Worm (Caenorhabditis elegans) whole organism, young adult: ENCODE results near the gene let-767.
A peak's percentile ranks its signal among the peaks of the same experiment; 100 is the strongest.

Source experiments
- F22D6.2 ChIP-seq: sonication (generic microtip); optimal IDR thresholded peaks from 2 replicates; lab custom pipeline; 2016; ENCODE audit warnings: mild to moderate bottlenecking, missing genetic modification characterization, missing compliant biosample characterization
- F23B12.7 ChIP-seq: sonication (generic microtip); optimal IDR thresholded peaks from 2 replicates; lab custom pipeline; 2017; ENCODE audit warnings: missing genetic modification characterization, mild to moderate bottlenecking, missing compliant biosample characterization, antibody characterized with exemption, moderate library complexity; ENCODE audit not compliant: insufficient read depth
- F39B2.1 ChIP-seq: fragments of 200-800 bp; sonication (Bioruptor generic); IDR thresholded peaks from 2 replicates; pipeline ENCODE4 v1.3.6; 2022; ENCODE audit warnings: missing genetic modification reagents, missing genetic modification characterization, missing compliant biosample characterization
- F52B5.7 ChIP-seq: sonication (generic microtip); optimal IDR thresholded peaks from 2 replicates; lab custom pipeline; 2016; ENCODE audit warnings: mild to moderate bottlenecking, missing genetic modification characterization, missing compliant biosample characterization
- K12H6.12 ChIP-seq: fragments of 200-800 bp; sonication (Bioruptor generic); optimal IDR thresholded peaks from 2 replicates; lab custom pipeline; 2018; ENCODE audit warnings: mild to moderate bottlenecking, missing genetic modification characterization, missing compliant biosample characterization
- ZK185.1 ChIP-seq: sonication (generic microtip); optimal IDR thresholded peaks from 2 replicates; lab custom pipeline; 2016; ENCODE audit warnings: mild to moderate bottlenecking, missing genetic modification characterization, missing compliant biosample characterization; ENCODE audit not compliant: poor library complexity, severe bottlenecking
- attf-6 ChIP-seq: fragments of 200-800 bp; sonication (Bioruptor generic); IDR thresholded peaks from 2 replicates; pipeline ENCODE4 v1.3.6; 2022; ENCODE audit warnings: missing genetic modification reagents, missing genetic modification characterization, missing compliant biosample characterization
- cebp-1 ChIP-seq, 2 experiments: fragments of 200-800 bp in 1 of 2; sonication (Bioruptor generic) in 1 of 2; sonication (generic microtip) in 1 of 2; IDR thresholded peaks in 1 of 2; optimal IDR thresholded peaks in 1 of 2; 2 replicates each; pipeline versions ENCODE4 v1.3.6 to Lab custom; 2017 to 2022; ENCODE audit warnings: missing compliant biosample characterization in 2 of 2, missing genetic modification characterization in 2 of 2, mild to moderate bottlenecking in 1 of 2, missing genetic modification reagents in 1 of 2, moderate library complexity in 1 of 2
- ceh-100 ChIP-seq: fragments of 200-800 bp; sonication (Bioruptor generic); IDR thresholded peaks from 2 replicates; pipeline ENCODE4 v1.3.6; 2022; ENCODE audit warnings: missing genetic modification reagents, missing genetic modification characterization, missing compliant biosample characterization
- ceh-79 ChIP-seq: sonication (generic microtip); optimal IDR thresholded peaks from 2 replicates; lab custom pipeline; 2017; ENCODE audit warnings: mild to moderate bottlenecking, missing genetic modification characterization, missing compliant biosample characterization
- chd-7 ChIP-seq: sonication (generic microtip); optimal IDR thresholded peaks from 2 replicates; lab custom pipeline; 2016; ENCODE audit warnings: mild to moderate bottlenecking, missing genetic modification characterization, moderate library complexity, missing compliant biosample characterization
- die-1 ChIP-seq: sonication (generic microtip); optimal IDR thresholded peaks from 2 replicates; lab custom pipeline; 2016; ENCODE audit warnings: missing genotype, mild to moderate bottlenecking, missing genetic modification characterization, missing compliant biosample characterization
- dox-1 ChIP-seq: fragments of 200-800 bp; sonication (Bioruptor generic); IDR thresholded peaks from 2 replicates; pipeline ENCODE4 v1.3.6; 2022; ENCODE audit warnings: missing genetic modification reagents, missing genetic modification characterization, missing compliant biosample characterization
- dpff-1 ChIP-seq: sonication (generic microtip); optimal IDR thresholded peaks from 2 replicates; lab custom pipeline; 2017; ENCODE audit warnings: mild to moderate bottlenecking, missing genetic modification characterization, missing compliant biosample characterization
- dpl-1 ChIP-seq: fragments of 150-350 bp; optimal IDR thresholded peaks from 2 replicates; lab custom pipeline; 2014; ENCODE audit warnings: missing biosample characterization, missing genetic modification reagents, missing genetic modification characterization
- hlh-12 ChIP-seq: sonication (generic microtip); optimal IDR thresholded peaks from 2 replicates; lab custom pipeline; 2016; ENCODE audit warnings: missing genetic modification characterization, missing compliant biosample characterization
- hsf-1 ChIP-seq: fragments of 200-800 bp; sonication (Bioruptor generic); IDR thresholded peaks from 2 replicates; pipeline ENCODE4 v1.3.6; 2022; ENCODE audit warnings: missing genetic modification reagents, missing genetic modification characterization, missing compliant biosample characterization
- let-607 ChIP-seq, 2 experiments: fragments of 200-800 bp in 1 of 2; sonication (Bioruptor generic) in 1 of 2; sonication (generic microtip) in 1 of 2; optimal IDR thresholded peaks; 2 replicates each; lab custom pipeline; 2016 to 2018; ENCODE audit warnings: mild to moderate bottlenecking in 2 of 2, missing compliant biosample characterization in 2 of 2, missing genetic modification characterization in 2 of 2, moderate library complexity in 2 of 2, missing genotype in 1 of 2
- lin-26 ChIP-seq: fragments of 200-800 bp; sonication (Bioruptor generic); IDR thresholded peaks from 2 replicates; pipeline ENCODE4 v1.3.6; 2022; ENCODE audit warnings: missing genetic modification reagents, missing genetic modification characterization, missing compliant biosample characterization
- lin-35 ChIP-seq, 3 experiments: fragments of 150-350 bp in 2 of 3; sonication (generic microtip) in 1 of 3; optimal IDR thresholded peaks; 2 replicates each; lab custom pipeline; 2014 to 2018; ENCODE audit warnings: missing biosample characterization in 3 of 3, missing genetic modification characterization in 3 of 3, missing genetic modification reagents in 3 of 3
- lin-54 ChIP-seq: fragments of 200-800 bp; sonication (Bioruptor generic); optimal IDR thresholded peaks from 2 replicates; lab custom pipeline; 2018; ENCODE audit warnings: mild to moderate bottlenecking, missing genetic modification characterization, missing compliant biosample characterization
- lir-1 ChIP-seq: fragments of 200-800 bp; sonication (Bioruptor generic); conservative IDR thresholded peaks from 2 replicates; pipeline ENCODE4 v1.3.6; 2022; ENCODE audit warnings: missing genetic modification reagents, missing genetic modification characterization, missing compliant biosample characterization
- madf-6 ChIP-seq: fragments of 200-800 bp; sonication (Bioruptor generic); IDR thresholded peaks from 2 replicates; pipeline ENCODE4 v1.3.6; 2022; ENCODE audit warnings: missing genetic modification reagents, missing genetic modification characterization, missing compliant biosample characterization
- mel-28 ChIP-seq: sonication (generic microtip); optimal IDR thresholded peaks from 2 replicates; lab custom pipeline; 2016; ENCODE audit warnings: borderline replicate concordance, mild to moderate bottlenecking, missing genetic modification characterization, missing compliant biosample characterization
- mxl-1 ChIP-seq: sonication (generic microtip); optimal IDR thresholded peaks from 2 replicates; lab custom pipeline; 2016; ENCODE audit warnings: missing genetic modification characterization, missing compliant biosample characterization
- nfyb-1 ChIP-seq: fragments of 200-800 bp; sonication (Bioruptor generic); IDR thresholded peaks from 2 replicates; pipeline ENCODE4 v1.3.6; 2022; ENCODE audit warnings: missing genetic modification reagents, missing genetic modification characterization, missing compliant biosample characterization
- nhr-179 ChIP-seq: sonication (generic microtip); optimal IDR thresholded peaks from 2 replicates; lab custom pipeline; 2016; ENCODE audit warnings: mild to moderate bottlenecking, missing genetic modification characterization, missing compliant biosample characterization
- pha-4 ChIP-seq: fragments of 150-350 bp; sonication (generic microtip); optimal IDR thresholded peaks from 2 replicates; lab custom pipeline; 2014; ENCODE audit warnings: missing biosample characterization, missing genetic modification reagents, missing genetic modification characterization
- rcor-1 ChIP-seq: fragments of 200-800 bp; sonication (Bioruptor generic); IDR thresholded peaks from 2 replicates; pipeline ENCODE4 v1.3.6; 2022; ENCODE audit warnings: missing genetic modification reagents, missing genetic modification characterization, missing compliant biosample characterization
- rec-8 ChIP-seq, 2 experiments: sonication (generic microtip); optimal IDR thresholded peaks; 2 replicates each; lab custom pipeline; 2016; ENCODE audit warnings: mild to moderate bottlenecking in 2 of 2, missing genetic modification characterization in 2 of 2, missing genetic modification reagents in 2 of 2, missing genotype in 2 of 2, missing biosample characterization in 1 of 2, missing compliant biosample characterization in 1 of 2, moderate library complexity in 1 of 2
- sea-2 ChIP-seq: fragments of 200-800 bp; sonication (Bioruptor generic); IDR thresholded peaks from 2 replicates; pipeline ENCODE4 v1.3.6; 2022; ENCODE audit warnings: missing genetic modification characterization, missing compliant biosample characterization
- somi-1 ChIP-seq: fragments of 200-800 bp; sonication (Bioruptor generic); optimal IDR thresholded peaks from 2 replicates; lab custom pipeline; 2018; ENCODE audit warnings: mild to moderate bottlenecking, missing genetic modification characterization, missing compliant biosample characterization
- tbp1 ChIP-seq: fragments of 200-800 bp; sonication (Bioruptor generic); optimal IDR thresholded peaks from 2 replicates; lab custom pipeline; 2018; ENCODE audit warnings: mild to moderate bottlenecking, missing genetic modification characterization, missing compliant biosample characterization
- tlf-1 ChIP-seq: fragments of 200-800 bp; sonication (Bioruptor generic); optimal IDR thresholded peaks from 2 replicates; lab custom pipeline; 2018; ENCODE audit warnings: mild to moderate bottlenecking, missing genetic modification characterization, missing compliant biosample characterization
- unc-130 ChIP-seq: sonication (generic microtip); optimal IDR thresholded peaks from 2 replicates; lab custom pipeline; 2016; ENCODE audit warnings: missing genetic modification reagents, missing genetic modification characterization, missing compliant biosample characterization
- unc-62 ChIP-seq: fragments of 150-350 bp; optimal IDR thresholded peaks from 2 replicates; lab custom pipeline; 2014; ENCODE audit warnings: missing biosample characterization, missing genetic modification reagents, missing genetic modification characterization
- zfh-2 ChIP-seq: fragments of 200-800 bp; sonication (Bioruptor generic); conservative IDR thresholded peaks from 2 replicates; pipeline ENCODE4 v1.3.6; 2022; ENCODE audit warnings: missing genetic modification reagents, missing genetic modification characterization, missing compliant biosample characterization
- zim-3 ChIP-seq: sonication (generic microtip); optimal IDR thresholded peaks from 2 replicates; lab custom pipeline; 2017; ENCODE audit warnings: mild to moderate bottlenecking, missing genetic modification characterization, moderate library complexity, missing compliant biosample characterization
- ztf-25 ChIP-seq: fragments of 200-800 bp; sonication (Bioruptor generic); IDR thresholded peaks from 2 replicates; pipeline ENCODE4 v1.3.6; 2022; ENCODE audit warnings: missing genetic modification reagents, missing genetic modification characterization, missing compliant biosample characterization
- ztf-26 ChIP-seq: sonication (generic microtip); optimal IDR thresholded peaks from 2 replicates; lab custom pipeline; 2017; ENCODE audit warnings: missing genetic modification characterization, missing compliant biosample characterization

Gene let-767

ce11 chrIII:6310352-6310751 lies 29.4 kb downstream of the let-767 start:
- peak in 1 of 3 experiments; percentile 16 for TF ChIP-seq lin-35 (GFP tag; optimal IDR thresholded peaks at IDR 0.05; lab: Kevin White, UChicago)
- no peak for TF ChIP-seq ZK185.1 (tag; lab: Kevin White, UChicago)
- TF ChIP-seq, all 124 proteins: peak for 1

DNA sequence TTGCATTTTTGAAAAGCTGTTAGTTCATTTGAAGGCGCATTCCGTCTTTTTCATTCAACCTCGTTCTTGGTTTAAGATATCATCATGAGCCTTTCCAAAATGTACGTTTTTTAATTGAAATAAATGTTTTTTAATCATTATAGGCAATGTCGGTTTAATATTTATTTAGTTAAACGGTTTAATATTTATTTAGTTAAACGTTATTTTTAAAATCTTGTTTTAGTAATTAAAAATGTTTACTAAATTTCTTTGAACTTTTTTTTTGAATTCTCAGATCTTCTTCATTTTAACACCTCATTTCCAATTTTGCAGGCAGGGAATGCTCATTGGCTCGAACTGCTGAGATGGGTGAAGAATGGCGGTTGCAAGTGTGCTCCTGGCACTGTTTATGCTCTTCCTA lies 30.7 kb downstream of the let-767 start, which contains the start of gene gar-2:
Gene gar-2, plus strand, starts transcription at position 301 of the 400 bp plus-strand sequence.
- TF ChIP-seq K12H6.12 (tag; lab: Kevin White, UChicago) = no peak
- no peak for TF ChIP-seq ceh-100 (GFP tag; lab: Robert Waterston, UW)
- no peak for TF ChIP-seq nfyb-1 (GFP tag; lab: Robert Waterston, UW)
- TF ChIP-seq lir-1 (GFP tag; lab: Robert Waterston, UW) = no peak
- TF ChIP-seq ztf-25 (GFP tag; lab: Robert Waterston, UW) = no peak
- no peak for TF ChIP-seq attf-6
- TF ChIP-seq cebp-1 (GFP tag; IDR thresholded peaks at IDR 0.05; lab: Robert Waterston, UW) = no peak
- TF ChIP-seq cebp-1 (tag; optimal IDR thresholded peaks at IDR 0.05; lab: Kevin White, UChicago) = no peak
- TF ChIP-seq dpl-1 (GFP tag; lab: Kevin White, UChicago) = no peak
- TF ChIP-seq unc-130 (GFP tag; lab: Kevin White, UChicago) = no peak
- TF ChIP-seq mel-28 (tag; lab: Kevin White, UChicago) = no peak
- no peak for TF ChIP-seq pha-4
- no peak for TF ChIP-seq chd-7 (tag; lab: Kevin White, UChicago)
- TF ChIP-seq F52B5.7 = no peak
- no peak for TF ChIP-seq mxl-1

DNA sequence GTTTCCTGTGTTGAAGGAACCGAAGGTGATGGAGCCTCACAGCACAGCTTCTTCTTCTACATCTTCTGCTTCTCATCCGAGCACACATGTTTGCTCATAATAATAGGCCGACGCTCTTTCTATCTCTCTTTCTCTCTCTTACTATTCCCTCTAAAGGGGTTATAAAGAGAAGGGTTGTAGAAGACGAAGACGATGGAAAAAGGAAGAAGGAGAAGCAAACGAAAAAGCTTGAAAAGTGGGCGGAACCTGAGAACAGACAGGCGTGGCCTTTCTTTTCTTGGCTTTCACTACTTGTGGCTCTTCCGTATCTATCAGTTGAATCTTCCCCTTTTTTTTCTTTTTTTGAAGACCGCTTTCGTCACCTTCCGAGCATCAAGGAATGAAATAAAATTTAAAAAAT lies 31.9 kb downstream of the let-767 start:
- no peak for TF ChIP-seq rcor-1 (GFP tag; lab: Robert Waterston, UW)

ce11 chrIII:6303787-6304186 lies 36.0 kb downstream of the let-767 start:
- TF ChIP-seq dpl-1 (GFP tag; lab: Kevin White, UChicago) (peak; percentile 2), F39B2.1 (GFP tag; lab: Robert Waterston, UW) (no peak), hlh-12 (tag; lab: Kevin White, UChicago) (no peak), lin-54 (peak; percentile 16)

ce11 chrIII:6303114-6303647 lies 36.6 kb downstream of the let-767 start, which contains the start of gene F47D12.9:
TSS of gene F47D12.9 (minus strand) at chrIII:6303380.
- peak; percentile 22 for TF ChIP-seq F23B12.7
- TF ChIP-seq die-1 (tag; lab: Kevin White, UChicago) = no peak
- 0 out of 2 replicates have a peak, but pooled peaks have one; percentile 8 for TF ChIP-seq madf-6 (GFP tag; lab: Robert Waterston, UW)
- TF ChIP-seq zfh-2 = no peak
- no peak for TF ChIP-seq sea-2 (GFP tag; lab: Robert Waterston, UW)
- peak; percentile 27 for TF ChIP-seq tlf-1 (GFP tag; lab: Kevin White, UChicago)
- peak; percentile 30 for TF ChIP-seq F22D6.2 (tag; lab: Kevin White, UChicago)
- TF ChIP-seq tbp1 (GFP tag; lab: Kevin White, UChicago) = peak; percentile 20
- TF ChIP-seq dpff-1 = no peak
- TF ChIP-seq rcor-1 (GFP tag; lab: Robert Waterston, UW) = no peak
- no peak for TF ChIP-seq cebp-1 (GFP tag; IDR thresholded peaks at IDR 0.05; lab: Robert Waterston, UW)
- TF ChIP-seq cebp-1 (tag; optimal IDR thresholded peaks at IDR 0.05; lab: Kevin White, UChicago) = peak; percentile 74
- TF ChIP-seq hsf-1 (GFP tag; lab: Robert Waterston, UW) = no peak
- peak; percentile 80 for TF ChIP-seq somi-1 (GFP tag; lab: Kevin White, UChicago)
- TF ChIP-seq dox-1 (GFP tag; lab: Robert Waterston, UW) = peak; percentile 62; the same call in 1 of the 2 replicates
- no peak for TF ChIP-seq hlh-12 (tag; lab: Kevin White, UChicago)
- no peak for TF ChIP-seq ceh-79 (tag; lab: Kevin White, UChicago)
- TF ChIP-seq lin-26 (GFP tag; lab: Robert Waterston, UW) = 0 out of 2 replicates have a peak, but pooled peaks have one; percentile 38
- no peak for TF ChIP-seq rec-8 (tag; optimal IDR thresholded peaks at IDR 0.05; lab: Kevin White, UChicago)
- peak; percentile 60 for TF ChIP-seq ztf-26
- peak; percentile 82 for TF ChIP-seq K12H6.12 (tag; lab: Kevin White, UChicago)
- no peak for TF ChIP-seq zim-3 (tag; lab: Kevin White, UChicago)
- TF ChIP-seq unc-62 (GFP tag; lab: Kevin White, UChicago) = no peak
- TF ChIP-seq let-607 (tag; optimal IDR thresholded peaks at IDR 0.05; lab: Kevin White, UChicago) = peak in 1 of 2 experiments; percentile 21
- peak; percentile 14 for TF ChIP-seq chd-7 (tag; lab: Kevin White, UChicago)
- no peak for TF ChIP-seq nhr-179 (tag; lab: Kevin White, UChicago)
